Worm (Caenorhabditis elegans): ENCODE results near the gene ndub-8.

- TF ChIP-seq nhr-232 (tag; optimal IDR thresholded peaks at IDR 0.05) = no peak
- no peak for TF ChIP-seq hlh-15 (tag; optimal IDR thresholded peaks at IDR 0.05)
- no peak for TF ChIP-seq pax-1 (tag; optimal IDR thresholded peaks at IDR 0.05)
- TF ChIP-seq ama-1 (optimal IDR thresholded peaks at IDR 0.05) = no peak
- no peak for TF ChIP-seq Y22D7AL.16 (tag; optimal IDR thresholded peaks at IDR 0.05)
- no peak for TF ChIP-seq sox-4 (tag; optimal IDR thresholded peaks at IDR 0.05)
- no peak for TF ChIP-seq ceh-18 (tag; optimal IDR thresholded peaks at IDR 0.05)
- TF ChIP-seq ceh-9 (tag; optimal IDR thresholded peaks at IDR 0.05) = no peak
- no peak for TF ChIP-seq syd-9 (tag; optimal IDR thresholded peaks at IDR 0.05)
Measured at ce11 chrII:13882405-13882804, 9.7 kb downstream of the ndub-8 start, which contains the start of gene hda-10.
